Fruit fly (Drosophila melanogaster): ENCODE results near the gene CG34132.
"Not testable (repeated sequence)": the region's sequence is repeated elsewhere in the genome, so short reads cannot be mapped to it uniquely, and the experiment has no call there.

The CG34132 gene

dm6 chr2L:7885271-7885670 is at the start of gene CG34132, which contains the start of gene SmE:
Gene CG34132 (plus strand): TSS chr2L:7885503.
Gene SmE (minus strand): TSS chr2L:7885450.
- no peak for TF ChIP-seq CG17801 (GFP tag; optimal IDR thresholded peaks at IDR 0.05; ENCODE audit: partially characterized antibody)

DNA sequence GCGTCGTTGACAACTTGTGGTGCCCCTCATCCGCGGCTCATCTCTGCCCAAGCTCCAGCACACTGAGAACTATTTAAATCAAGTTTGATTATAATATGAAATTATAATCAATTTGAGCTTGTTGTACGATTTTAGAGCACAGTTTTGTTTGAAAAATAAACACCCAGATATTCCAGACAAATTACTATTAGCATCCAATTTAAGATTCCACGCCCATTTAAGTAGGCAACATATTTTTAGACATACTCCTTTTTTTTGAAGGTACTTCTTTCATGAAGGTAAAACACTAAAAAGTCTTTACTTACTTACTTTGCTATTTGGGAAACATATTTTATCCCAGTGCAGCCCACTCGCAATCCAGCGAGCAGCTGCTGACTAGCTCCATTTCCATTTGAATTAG is 47.3 kb upstream of the CG34132 start:
- no peak for TF ChIP-seq CG17801 (GFP tag; optimal IDR thresholded peaks at IDR 0.05; ENCODE audit: partially characterized antibody)

dm6 chr2L:7840152-7840551 is 45.2 kb upstream of the CG34132 start, which contains the start of gene CG14537:
Gene CG14537 (plus strand): TSS chr2L:7840452.
- no peak for TF ChIP-seq CG17801 (GFP tag; optimal IDR thresholded peaks at IDR 0.05; ENCODE audit: partially characterized antibody)

DNA sequence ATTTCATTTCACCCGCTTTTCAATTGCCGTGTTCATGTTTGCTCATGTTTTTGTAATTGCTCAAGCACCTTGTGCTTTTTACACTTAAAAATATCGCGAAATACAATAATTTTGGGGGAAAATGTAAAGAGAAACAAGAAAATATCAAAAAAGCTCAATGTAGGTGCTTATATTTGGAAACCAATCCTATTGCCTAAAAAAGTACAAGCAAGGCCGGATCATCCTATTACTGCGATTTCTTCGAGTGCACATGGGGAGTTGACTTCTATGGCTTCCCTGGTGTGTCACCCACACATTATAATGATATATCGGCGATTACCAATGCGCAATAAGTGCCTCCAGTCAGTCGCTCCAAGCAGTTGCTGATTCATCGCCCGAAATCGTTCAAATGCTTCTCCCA is 44.1 kb upstream of the CG34132 start:
- TF ChIP-seq CG17801 (GFP tag; optimal IDR thresholded peaks at IDR 0.05; ENCODE audit: partially characterized antibody): no peak

dm6 chr2L:7849472-7849871 is 35.8 kb upstream of the CG34132 start:
- TF ChIP-seq CG17801 (GFP tag; optimal IDR thresholded peaks at IDR 0.05; ENCODE audit: partially characterized antibody): no peak

DNA sequence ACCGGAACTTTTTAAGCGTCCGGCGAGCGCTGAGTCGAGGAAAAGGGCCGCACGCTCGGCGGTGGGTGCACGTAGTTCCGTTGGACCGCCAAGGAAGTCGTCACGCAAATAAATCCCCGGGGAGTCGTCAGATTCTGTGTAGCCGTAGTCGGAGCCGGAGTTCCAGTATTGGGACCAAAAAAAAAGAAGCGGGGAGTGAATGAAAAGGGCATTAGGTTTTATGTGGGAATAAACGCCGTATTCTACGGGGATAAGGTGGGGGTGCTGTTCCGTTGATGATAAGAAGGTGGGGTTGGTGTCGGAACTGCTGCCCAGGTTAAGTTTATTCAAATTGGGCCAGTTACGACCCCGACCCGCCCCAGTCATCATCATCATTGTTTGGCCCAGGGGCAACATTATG is 34.9 kb upstream of the CG34132 start:
- TF ChIP-seq CG17801 (GFP tag; optimal IDR thresholded peaks at IDR 0.05; ENCODE audit: partially characterized antibody): no peak

- no peak for TF ChIP-seq CG17801 (GFP tag; optimal IDR thresholded peaks at IDR 0.05; ENCODE audit: partially characterized antibody)
These were observed 33.7 kb upstream of the CG34132 start for dm6 chr2L:7851609-7852008.

dm6 chr2L:7855108-7855507 is 30.2 kb upstream of the CG34132 start, which contains the start of gene CG14535:
Gene CG14535 (minus strand): TSS chr2L:7855475.
- TF ChIP-seq CG17801 (GFP tag; optimal IDR thresholded peaks at IDR 0.05; ENCODE audit: partially characterized antibody): no peak

DNA sequence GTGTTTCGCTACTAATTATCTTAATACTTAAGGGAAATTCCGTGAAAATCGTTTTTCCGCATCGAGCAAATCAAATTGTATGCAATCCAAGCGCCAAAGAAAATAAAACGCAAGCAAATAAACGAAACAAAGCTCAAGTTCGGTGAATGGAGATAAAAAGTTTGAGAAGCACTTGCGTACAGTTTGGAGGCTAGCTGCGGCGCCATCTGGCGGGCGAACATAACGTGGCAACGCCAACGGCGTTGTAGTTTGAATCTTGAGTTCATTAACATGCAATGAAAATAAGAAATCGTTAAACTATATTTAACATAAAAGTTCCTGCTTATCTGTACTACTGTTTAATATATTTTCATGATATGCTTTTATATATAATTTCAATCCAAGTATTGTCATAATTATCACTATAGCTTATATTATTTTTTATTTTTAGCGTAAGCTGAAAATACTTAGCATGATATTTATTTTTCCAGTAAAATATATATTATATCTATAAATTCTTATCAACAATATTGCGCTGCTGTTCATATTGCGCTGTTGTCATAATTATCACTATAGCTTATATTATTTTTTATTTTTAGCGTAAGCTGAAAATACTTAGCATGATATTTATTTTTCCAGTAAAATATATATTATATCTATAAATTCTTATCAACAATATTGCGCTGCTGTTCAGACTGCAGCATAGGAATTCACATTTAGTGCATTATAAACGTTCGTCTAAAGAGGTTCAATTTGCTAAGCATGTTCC is 28.7 kb upstream of the CG34132 start, which contains the start of gene lectin-28C:
Gene lectin-28C, plus strand, starts transcription at position 698 of the 748 bp plus-strand sequence.
- not testable (repeated sequence) for TF ChIP-seq CG17801 (GFP tag; optimal IDR thresholded peaks at IDR 0.05; ENCODE audit: partially characterized antibody)

DNA sequence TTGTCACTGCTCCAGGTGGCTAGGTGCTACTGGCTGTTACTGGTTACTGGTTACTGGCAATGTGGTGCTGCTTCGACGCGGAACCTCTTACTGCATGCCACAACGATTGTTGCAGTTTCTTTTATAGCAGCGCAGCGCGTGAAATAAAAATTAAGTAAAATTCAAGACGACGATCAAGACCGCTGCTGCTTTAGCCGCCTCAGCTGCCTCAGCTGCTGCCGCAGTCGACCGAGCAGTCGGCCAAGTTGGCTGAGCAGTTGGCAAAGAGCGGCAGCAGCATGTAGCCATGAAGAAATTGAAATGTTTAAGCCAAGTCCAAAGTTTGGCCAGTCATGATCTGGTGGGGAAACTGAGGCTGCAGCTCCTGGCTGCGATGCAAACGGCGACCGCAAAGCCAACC is 24.6 kb upstream of the CG34132 start, which contains the start of gene TwdlE:
Gene TwdlE, minus strand, starts transcription at position 101 of the 400 bp plus-strand sequence.
- TF ChIP-seq CG17801 (GFP tag; optimal IDR thresholded peaks at IDR 0.05; ENCODE audit: partially characterized antibody): no peak

DNA sequence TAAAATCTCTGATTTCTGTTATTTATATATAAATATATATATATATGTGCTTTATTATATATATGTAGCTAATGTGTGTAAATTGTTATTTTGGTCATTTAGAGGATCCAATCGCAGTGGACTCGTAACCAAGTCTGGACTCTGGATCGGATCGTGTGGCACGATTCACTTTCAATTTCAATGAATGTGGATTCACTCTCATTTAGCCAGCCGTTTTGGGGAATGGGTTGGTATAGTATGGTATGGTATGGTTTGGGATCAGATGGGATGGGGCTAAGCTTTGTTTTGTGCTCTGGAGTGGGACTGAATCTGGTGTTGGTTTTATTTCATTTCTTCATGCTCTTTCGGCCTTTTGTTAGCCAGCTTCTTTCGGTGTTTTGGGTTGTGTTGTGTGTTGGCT is 23.6 kb upstream of the CG34132 start:
- TF ChIP-seq CG17801 (GFP tag; optimal IDR thresholded peaks at IDR 0.05; ENCODE audit: partially characterized antibody): no peak

- no peak for TF ChIP-seq CG17801 (GFP tag; optimal IDR thresholded peaks at IDR 0.05; ENCODE audit: partially characterized antibody)
These were observed 16.7 kb upstream of the CG34132 start for dm6 chr2L:7868608-7869007.

DNA sequence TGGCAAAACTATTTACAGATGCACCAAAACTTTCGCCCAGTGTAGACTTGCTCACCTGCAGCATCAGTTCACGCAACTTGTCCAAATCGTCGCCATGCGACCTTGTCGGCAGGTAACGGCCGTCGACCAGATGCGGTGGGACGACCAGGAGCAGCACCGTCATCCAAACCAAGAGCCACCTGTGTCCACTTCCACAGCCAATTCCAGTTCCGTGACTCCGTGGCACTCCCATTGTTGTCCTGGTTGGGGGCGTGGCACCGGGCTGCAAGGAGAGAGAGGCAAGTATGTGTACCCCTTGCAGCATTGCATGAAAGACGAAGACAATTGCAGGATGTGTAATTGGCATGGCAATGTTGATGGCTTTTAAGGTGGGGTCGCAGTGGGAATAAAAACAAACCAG is 15.1 kb upstream of the CG34132 start:
- TF ChIP-seq CG17801 (GFP tag; optimal IDR thresholded peaks at IDR 0.05; ENCODE audit: partially characterized antibody): no peak

DNA sequence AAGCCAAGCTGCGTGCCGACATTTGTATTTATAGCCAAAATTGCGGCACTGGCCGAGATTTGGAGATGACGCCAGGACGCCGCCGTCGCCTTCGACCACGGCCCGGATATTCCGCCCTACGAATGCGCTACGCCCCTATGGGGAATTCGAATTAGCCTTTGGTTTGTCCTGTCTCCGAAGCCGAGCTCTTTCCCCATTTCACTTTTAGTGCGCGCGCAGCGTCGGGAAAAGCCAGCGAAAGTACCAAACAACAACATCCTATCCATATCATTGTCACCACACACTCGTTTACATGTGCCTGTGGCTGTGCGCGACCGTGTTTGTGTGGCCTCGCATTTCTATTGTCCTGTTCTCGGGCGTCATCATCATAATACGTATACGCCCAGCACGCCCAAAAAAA is 14.0 kb upstream of the CG34132 start, which contains the start of gene Proc:
Gene Proc, minus strand, starts transcription at position 101 of the 400 bp plus-strand sequence.
- TF ChIP-seq CG17801 (GFP tag; optimal IDR thresholded peaks at IDR 0.05; ENCODE audit: partially characterized antibody): no peak

DNA sequence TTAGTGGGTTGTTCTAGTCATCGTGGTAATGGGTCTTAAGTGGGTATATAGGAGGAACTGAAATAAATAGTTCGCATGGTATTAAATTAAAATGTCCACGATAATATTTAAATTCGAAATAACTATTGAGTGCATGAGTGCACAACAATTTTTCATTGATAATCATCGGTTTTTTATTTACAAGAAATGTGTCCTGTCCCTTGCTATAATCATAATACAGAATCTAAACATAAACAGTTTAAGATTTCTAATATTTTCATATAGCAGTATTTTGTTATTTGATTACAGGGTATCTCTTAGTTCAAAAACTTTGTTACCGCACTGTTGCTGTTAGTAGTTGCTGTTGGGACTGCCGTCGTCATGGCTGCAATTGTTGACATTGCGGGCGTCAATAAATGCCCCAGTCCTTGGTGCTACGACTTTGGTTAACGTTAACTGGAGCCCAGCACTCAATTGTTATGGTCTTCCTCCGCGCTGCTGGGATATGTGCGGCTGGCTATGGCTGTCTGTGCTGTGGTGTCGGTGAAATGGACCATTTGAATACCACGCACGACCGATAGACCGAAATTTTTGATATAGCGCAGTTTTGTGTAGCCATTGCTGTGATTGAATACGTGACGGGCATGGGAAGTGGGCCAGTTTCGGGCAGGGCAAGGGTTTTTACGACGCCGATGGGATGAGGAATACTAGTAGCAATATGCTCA is 13.3 kb upstream of the CG34132 start:
- TF ChIP-seq CG17801 (GFP tag; optimal IDR thresholded peaks at IDR 0.05; ENCODE audit: partially characterized antibody): no peak

DNA sequence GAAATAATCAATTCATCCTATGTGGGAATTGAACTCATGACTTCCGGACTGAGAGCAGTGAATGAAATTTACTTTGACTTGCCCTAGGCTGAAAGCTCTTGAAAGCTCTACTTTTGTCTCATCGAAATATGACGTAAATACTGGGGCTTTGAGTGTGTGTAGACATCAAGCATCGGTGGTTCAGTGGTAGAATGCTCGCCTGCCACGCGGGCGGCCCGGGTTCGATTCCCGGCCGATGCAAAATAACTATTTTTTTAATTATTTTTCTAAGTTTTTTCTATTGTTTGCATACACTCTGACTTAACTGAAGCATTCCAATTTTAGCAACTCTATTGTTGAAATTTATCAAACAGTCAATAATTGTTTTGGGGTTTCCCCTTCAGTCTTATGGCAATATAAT is 12.6 kb upstream of the CG34132 start:
- no peak for TF ChIP-seq CG17801 (GFP tag; optimal IDR thresholded peaks at IDR 0.05; ENCODE audit: partially characterized antibody)
